Fruit fly (Drosophila melanogaster): ENCODE results near the gene indra.

The indra gene

dm6 chr3L:1388862-1389261 is 46.7 kb upstream of the indra start (continued):
- TF ChIP-seq lz (GFP tag; optimal IDR thresholded peaks at IDR 0.05) (peak; percentile 17), CG11762 (GFP tag; optimal IDR thresholded peaks at IDR 0.05; ENCODE audit: insufficient read depth) (no peak), CG15336 (GFP tag; IDR thresholded peaks at IDR 0.05) (no peak), spab (GFP tag; optimal IDR thresholded peaks at IDR 0.05) (no peak), Ets96B (tag; optimal IDR thresholded peaks at IDR 0.05) (no peak), CG6276 (GFP tag; optimal IDR thresholded peaks at IDR 0.05) (no peak), OdsH (GFP tag; optimal IDR thresholded peaks at IDR 0.05) (no peak), CG6808 (GFP tag; optimal IDR thresholded peaks at IDR 0.05) (no peak), Eip93F (GFP tag; optimal IDR thresholded peaks at IDR 0.05) (no peak), esn (GFP tag; optimal IDR thresholded peaks at IDR 0.05) (peak; percentile 45), achi (GFP tag; optimal IDR thresholded peaks at IDR 0.05) (no peak), Blimp-1 (GFP tag; optimal IDR thresholded peaks at IDR 0.05) (no peak), dac (GFP tag; optimal IDR thresholded peaks at IDR 0.05) (no peak), CG6163 (GFP tag; IDR thresholded peaks at IDR 0.05) (no peak), Sox15 (GFP tag; optimal IDR thresholded peaks at IDR 0.05) (no peak), CG8632 (GFP tag; optimal IDR thresholded peaks at IDR 0.05) (no peak), Smox (GFP tag; optimal IDR thresholded peaks at IDR 0.05) (peak; percentile 35), CG11902 (GFP tag; optimal IDR thresholded peaks at IDR 0.05) (no peak), net (GFP tag; optimal IDR thresholded peaks at IDR 0.05) (no peak), CG9139 (GFP tag; optimal IDR thresholded peaks at IDR 0.05) (no peak), Lpt (GFP tag; optimal IDR thresholded peaks at IDR 0.05) (no peak), CG3032 (tag; optimal IDR thresholded peaks at IDR 0.05) (no peak), CG31627 (GFP tag; optimal IDR thresholded peaks at IDR 0.05) (peak; percentile 32), CG16779 (tag; optimal IDR thresholded peaks at IDR 0.05) (no peak), Sox102F (GFP tag; optimal IDR thresholded peaks at IDR 0.05) (peak; percentile 19), CG32006 (GFP tag; optimal IDR thresholded peaks at IDR 0.05) (no peak), Ets21C (GFP tag; optimal IDR thresholded peaks at IDR 0.05) (peak; percentile 27)

DNA sequence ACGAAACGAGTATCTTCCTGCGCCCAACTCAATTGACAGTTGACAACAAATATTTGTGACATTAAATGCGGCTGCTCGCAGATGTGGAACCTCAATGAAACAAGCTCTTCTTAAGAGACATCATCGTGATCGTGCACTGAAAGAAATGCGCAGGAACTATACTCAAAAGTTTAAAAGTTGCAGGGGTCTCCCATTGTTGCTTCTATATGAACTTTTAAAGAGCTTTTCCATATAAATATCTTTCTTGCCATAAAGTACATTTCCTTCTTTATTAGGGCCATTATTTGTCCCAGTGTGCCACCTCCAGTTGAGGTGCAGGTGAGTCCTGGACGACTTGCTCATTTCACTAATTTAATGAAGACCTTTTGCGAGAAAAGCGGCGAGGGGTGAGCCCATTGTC is 45.9 kb upstream of the indra start:
- TF ChIP-seq Met (GFP tag; optimal IDR thresholded peaks at IDR 0.05) (peak; percentile 87), svp (GFP tag) (peak; percentile 87), vri (GFP tag; optimal IDR thresholded peaks at IDR 0.05) (peak; percentile 61), CG11762 (GFP tag; optimal IDR thresholded peaks at IDR 0.05; ENCODE audit: insufficient read depth) (no peak), Blimp-1 (GFP tag; optimal IDR thresholded peaks at IDR 0.05) (peak; percentile 42), CG3032 (tag; optimal IDR thresholded peaks at IDR 0.05) (peak; percentile 66), pdm3 (GFP tag; optimal IDR thresholded peaks at IDR 0.05) (peak; percentile 71), dsx (GFP tag; optimal IDR thresholded peaks at IDR 0.05; ENCODE audit: poor library complexity, severe bottlenecking) (peak; percentile 24), esn (GFP tag; optimal IDR thresholded peaks at IDR 0.05) (peak; percentile 81), Eip93F (GFP tag; optimal IDR thresholded peaks at IDR 0.05) (peak; percentile 25), Eip78C (GFP tag) (peak; percentile 78), fd59A (GFP tag; optimal IDR thresholded peaks at IDR 0.05) (peak; percentile 66), Gug (GFP tag; IDR thresholded peaks at IDR 0.05) (no peak), eg (GFP tag; IDR thresholded peaks at IDR 0.05) (no peak), CG34406 (GFP tag; optimal IDR thresholded peaks at IDR 0.05) (peak; percentile 67), CG6854 (GFP tag; optimal IDR thresholded peaks at IDR 0.05) (no peak), CG9139 (GFP tag; optimal IDR thresholded peaks at IDR 0.05) (no peak), CG32006 (GFP tag; optimal IDR thresholded peaks at IDR 0.05) (peak; percentile 27), CG6163 (GFP tag; IDR thresholded peaks at IDR 0.05) (peak; percentile 67; the same call in 2 of the 3 replicates), Hr38 (GFP tag; optimal IDR thresholded peaks at IDR 0.05) (no peak), CG15336 (GFP tag; IDR thresholded peaks at IDR 0.05) (0 out of 2 replicates have a peak, but pooled peaks have one; percentile 10), CG8632 (GFP tag; optimal IDR thresholded peaks at IDR 0.05) (peak; percentile 61), CG8119 (GFP tag; IDR thresholded peaks at IDR 0.05) (no peak), Sox102F (GFP tag; optimal IDR thresholded peaks at IDR 0.05) (peak; percentile 81), CG31627 (GFP tag; optimal IDR thresholded peaks at IDR 0.05) (peak; percentile 83), Hr4 (GFP tag; optimal IDR thresholded peaks at IDR 0.05) (peak; percentile 14), CG8319 (GFP tag; optimal IDR thresholded peaks at IDR 0.05) (peak; percentile 30), fkh (GFP tag; optimal IDR thresholded peaks at IDR 0.05) (no peak), lz (GFP tag; optimal IDR thresholded peaks at IDR 0.05) (peak; percentile 70), Ets21C (GFP tag; optimal IDR thresholded peaks at IDR 0.05) (peak; percentile 66), CG16779 (tag; optimal IDR thresholded peaks at IDR 0.05) (no peak), CG11902 (GFP tag; optimal IDR thresholded peaks at IDR 0.05) (peak; percentile 0), CG10631 (GFP tag; optimal IDR thresholded peaks at IDR 0.05) (peak; percentile 61), net (GFP tag; optimal IDR thresholded peaks at IDR 0.05) (peak; percentile 46), CG4318 (GFP tag; optimal IDR thresholded peaks at IDR 0.05) (no peak), Eip75B (GFP tag; optimal IDR thresholded peaks at IDR 0.05) (peak; percentile 53), CG6276 (GFP tag; optimal IDR thresholded peaks at IDR 0.05) (no peak), OdsH (GFP tag; optimal IDR thresholded peaks at IDR 0.05) (peak; percentile 75), dac (GFP tag; optimal IDR thresholded peaks at IDR 0.05) (no peak), CG6808 (GFP tag; optimal IDR thresholded peaks at IDR 0.05) (peak; percentile 43), cyc (GFP tag; optimal IDR thresholded peaks at IDR 0.05) (peak; percentile 71), Sox15 (GFP tag; optimal IDR thresholded peaks at IDR 0.05) (peak; percentile 66)

Data from whole organism, prepupa.